Fruit fly (Drosophila melanogaster): ENCODE results near the gene Galt.

The Galt gene

dm6 chr2L:6701409-6702199, 33.8 kb upstream of the Galt start (continued):
- TF ChIP-seq chif (GFP tag; optimal IDR thresholded peaks at IDR 0.05) (no peak), CG13287 (GFP tag; IDR thresholded peaks at IDR 0.05; ENCODE audit: partially characterized antibody) (no peak), Pdp1 (GFP tag; optimal IDR thresholded peaks at IDR 0.05) (peak in 1 of 2 experiments; percentile 66), oc (tag; optimal IDR thresholded peaks at IDR 0.05) (peak; percentile 1), CG14710 (tag; optimal IDR thresholded peaks at IDR 0.05) (no peak), pho (GFP tag; optimal IDR thresholded peaks at IDR 0.05) (no peak), CG10366 (GFP tag; IDR thresholded peaks at IDR 0.05) (no peak), CG16779 (GFP tag; IDR thresholded peaks at IDR 0.05) (no peak), CG11504 (tag; optimal IDR thresholded peaks at IDR 0.05) (peak; percentile 25), CG1647 (GFP tag; optimal IDR thresholded peaks at IDR 0.05) (no peak), gro (GFP tag; optimal IDR thresholded peaks at IDR 0.05) (no peak), lab (GFP tag; optimal IDR thresholded peaks at IDR 0.05) (no peak), Camta (GFP tag; optimal IDR thresholded peaks at IDR 0.05) (no peak), CG7271 (tag; optimal IDR thresholded peaks at IDR 0.05) (no peak), CG9932 (GFP tag; IDR thresholded peaks at IDR 0.05) (no peak), nerfin-2 (GFP tag; IDR thresholded peaks at IDR 0.05; ENCODE audit: partially characterized antibody) (no peak), fd96Cb (tag; optimal IDR thresholded peaks at IDR 0.05) (peak; percentile 2), Awh (GFP tag; IDR thresholded peaks at IDR 0.05) (no peak), CG2199 (GFP tag; IDR thresholded peaks at IDR 0.05) (0 out of 3 replicates have a peak, but pooled peaks have one; percentile 28), abd-A (tag; optimal IDR thresholded peaks at IDR 0.05) (no peak), Rx (GFP tag; IDR thresholded peaks at IDR 0.05) (0 out of 2 replicates have a peak, but pooled peaks have one; percentile 14), prd (optimal IDR thresholded peaks at IDR 0.05) (no peak), prd (GFP tag; IDR thresholded peaks at IDR 0.05) (no peak), Fer3 (tag; optimal IDR thresholded peaks at IDR 0.05) (no peak), slp2 (GFP tag; optimal IDR thresholded peaks at IDR 0.05) (no peak), psq (GFP tag; optimal IDR thresholded peaks at IDR 0.05) (no peak), CG31388 (GFP tag; optimal IDR thresholded peaks at IDR 0.05) (no peak), nmo (GFP tag; optimal IDR thresholded peaks at IDR 0.05) (no peak), Oli (tag; optimal IDR thresholded peaks at IDR 0.05) (peak; percentile 2), dysf (GFP tag; IDR thresholded peaks at IDR 0.05) (no peak), CG2712 (tag; optimal IDR thresholded peaks at IDR 0.05) (peak; percentile 44), Abd-B (GFP tag; optimal IDR thresholded peaks at IDR 0.05) (no peak), kni (GFP tag; optimal IDR thresholded peaks at IDR 0.05) (no peak), TFAM (GFP tag; optimal IDR thresholded peaks at IDR 0.05) (no peak), rib (GFP tag; IDR thresholded peaks at IDR 0.05) (no peak), CG3726 (GFP tag; IDR thresholded peaks at IDR 0.05) (no peak), ken (GFP tag; IDR thresholded peaks at IDR 0.05) (no peak), CG14050 (GFP tag; IDR thresholded peaks at IDR 0.05) (no peak), sna (GFP tag; IDR thresholded peaks at IDR 0.05; ENCODE audit: partially characterized antibody) (no peak), maf-S (GFP tag; optimal IDR thresholded peaks at IDR 0.05) (no peak), eve (GFP tag; optimal IDR thresholded peaks at IDR 0.05) (no peak), mirr (GFP tag; optimal IDR thresholded peaks at IDR 0.05) (no peak), Nf-YA (GFP tag; IDR thresholded peaks at IDR 0.05) (no peak), Med (GFP tag) (peak; percentile 26), CrebB (tag; optimal IDR thresholded peaks at IDR 0.05) (no peak), kah (GFP tag; optimal IDR thresholded peaks at IDR 0.05) (peak; percentile 93), CG10147 (GFP tag; optimal IDR thresholded peaks at IDR 0.05) (no peak), CG12391 (tag; optimal IDR thresholded peaks at IDR 0.05) (peak; percentile 15), ato (GFP tag; IDR thresholded peaks at IDR 0.05; ENCODE audit: partially characterized antibody) (no peak)

Data from whole organism, embryonic.